Worm (Caenorhabditis elegans): ENCODE results near the gene srsx-9.

Gene srsx-9

ce11 chrV:5018067-5018466, 45.2 kb upstream of the srsx-9 start (continued):
- TF ChIP-seq nhr-10 (tag; optimal IDR thresholded peaks at IDR 0.05) (no peak), aha-1 (tag) (no peak), spr-1 (tag; optimal IDR thresholded peaks at IDR 0.05) (no peak), attf-4 (tag; optimal IDR thresholded peaks at IDR 0.05) (no peak), nhr-25 (tag; optimal IDR thresholded peaks at IDR 0.05; ENCODE audit: borderline replicate concordance, insufficient read depth) (no peak), F26F4.8 (GFP tag; conservative IDR thresholded peaks at IDR 0.05) (no peak), nhr-42 (GFP tag; IDR thresholded peaks at IDR 0.05) (no peak), jun-1 (tag; optimal IDR thresholded peaks at IDR 0.05) (no peak), lir-3 (tag; optimal IDR thresholded peaks at IDR 0.05) (no peak), Y48G9A.11 (GFP tag; IDR thresholded peaks at IDR 0.05) (no peak), ceh-82 (tag; optimal IDR thresholded peaks at IDR 0.05) (no peak), lin-39 (tag; optimal IDR thresholded peaks at IDR 0.05) (no peak), zfp-2 (tag; optimal IDR thresholded peaks at IDR 0.05) (no peak), Y5F2A.4 (GFP tag; optimal IDR thresholded peaks at IDR 0.05) (no peak), zfp-3 (GFP tag; conservative IDR thresholded peaks at IDR 0.05) (no peak), dpl-1 (GFP tag; optimal IDR thresholded peaks at IDR 0.05) (no peak), ctbp-1 (GFP tag; IDR thresholded peaks at IDR 0.05) (no peak), ZK337.2 (GFP tag; IDR thresholded peaks at IDR 0.05) (no peak), hmg-1.1 (GFP tag; IDR thresholded peaks at IDR 0.05) (no peak), daf-16 (GFP tag; optimal IDR thresholded peaks at IDR 0.05) (no peak), daf-16 (tag; optimal IDR thresholded peaks at IDR 0.05) (peak; percentile 73), ama-1 (optimal IDR thresholded peaks at IDR 0.05) (no peak), vab-7 (GFP tag; IDR thresholded peaks at IDR 0.05) (no peak), T20F7.1 (GFP tag; optimal IDR thresholded peaks at IDR 0.05) (no peak), mdl-1 (tag; optimal IDR thresholded peaks at IDR 0.05) (no peak), ceh-62 (tag; optimal IDR thresholded peaks at IDR 0.05) (no peak), lsy-2 (tag; optimal IDR thresholded peaks at IDR 0.05) (no peak), snpc-4 (tag; optimal IDR thresholded peaks at IDR 0.05) (no peak), egl-27 (tag; optimal IDR thresholded peaks at IDR 0.05) (no peak), ceh-28 (tag; optimal IDR thresholded peaks at IDR 0.05) (no peak), lin-38 (GFP tag; IDR thresholded peaks at IDR 0.05) (no peak), mes-2 (tag; optimal IDR thresholded peaks at IDR 0.05; ENCODE audit: poor library complexity, severe bottlenecking) (no peak), spr-3 (GFP tag; optimal IDR thresholded peaks at IDR 0.05) (no peak), ztf-11 (tag; optimal IDR thresholded peaks at IDR 0.05) (no peak), daf-19 (GFP tag; conservative IDR thresholded peaks at IDR 0.05) (no peak), pqm-1 (tag; optimal IDR thresholded peaks at IDR 0.05) (peak; percentile 33), nhr-111 (GFP tag; optimal IDR thresholded peaks at IDR 0.05) (no peak), tag-97 (GFP tag; IDR thresholded peaks at IDR 0.05) (no peak), unc-39 (tag; optimal IDR thresholded peaks at IDR 0.05) (no peak), mep-1 (tag; optimal IDR thresholded peaks at IDR 0.05) (no peak), aly-2 (tag; optimal IDR thresholded peaks at IDR 0.05) (no peak), nhr-77 (tag; optimal IDR thresholded peaks at IDR 0.05) (no peak), saeg-2 (GFP tag; IDR thresholded peaks at IDR 0.05) (no peak), hif-1 (tag; optimal IDR thresholded peaks at IDR 0.05) (no peak), snpc-1.2 (GFP tag; IDR thresholded peaks at IDR 0.05) (no peak), dmd-6 (GFP tag; IDR thresholded peaks at IDR 0.05) (peak; percentile 62), dve-1 (tag; optimal IDR thresholded peaks at IDR 0.05; ENCODE audit: insufficient read depth) (peak; percentile 76), lin-29 (GFP tag; IDR thresholded peaks at IDR 0.05) (no peak), daf-12 (tag; optimal IDR thresholded peaks at IDR 0.05) (no peak), mxl-2 (GFP tag; conservative IDR thresholded peaks at IDR 0.05) (no peak), D1046.2 (GFP tag; IDR thresholded peaks at IDR 0.05) (no peak), ceh-20 (GFP tag; IDR thresholded peaks at IDR 0.05) (no peak), rbr-2 (tag; optimal IDR thresholded peaks at IDR 0.05) (no peak)
